Fruit fly (Drosophila melanogaster): ENCODE results near the gene del.

Gene del

dm6 chr2L:21148242-21148641 is at the start of gene del:
Gene del, minus strand, starts transcription at chr2L:21148546.
- no peak for TF ChIP-seq CG8478 (optimal IDR thresholded peaks at IDR 0.05)
- TF ChIP-seq EcR (GFP tag; optimal IDR thresholded peaks at IDR 0.05), result no peak

DNA sequence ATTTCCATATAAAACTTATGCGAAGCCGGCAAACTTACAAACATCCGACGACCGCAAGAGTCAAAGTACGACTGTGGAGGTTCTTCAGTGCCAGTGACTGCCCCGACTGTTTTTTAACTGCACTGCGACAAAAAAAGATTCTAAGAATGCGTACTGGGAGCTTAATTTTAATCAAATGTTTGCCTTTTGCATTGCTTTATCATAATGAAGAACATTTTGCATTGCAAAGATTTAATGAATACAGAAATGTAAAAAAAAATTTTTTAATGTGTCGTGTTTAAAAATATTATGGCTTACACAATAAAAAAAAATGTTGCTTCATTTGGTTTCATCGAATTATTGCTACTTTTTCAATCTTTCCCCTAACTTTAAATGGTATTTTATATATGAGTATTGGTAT is 48.8 kb upstream of the del start:
- TF ChIP-seq EcR (GFP tag; optimal IDR thresholded peaks at IDR 0.05) (no peak), Dll (optimal IDR thresholded peaks at IDR 0.05) (no peak), pan (optimal IDR thresholded peaks at IDR 0.05) (no peak), CG8478 (optimal IDR thresholded peaks at IDR 0.05) (no peak), usp (GFP tag; optimal IDR thresholded peaks at IDR 0.05) (no peak), psq (optimal IDR thresholded peaks at IDR 0.05) (no peak)

DNA sequence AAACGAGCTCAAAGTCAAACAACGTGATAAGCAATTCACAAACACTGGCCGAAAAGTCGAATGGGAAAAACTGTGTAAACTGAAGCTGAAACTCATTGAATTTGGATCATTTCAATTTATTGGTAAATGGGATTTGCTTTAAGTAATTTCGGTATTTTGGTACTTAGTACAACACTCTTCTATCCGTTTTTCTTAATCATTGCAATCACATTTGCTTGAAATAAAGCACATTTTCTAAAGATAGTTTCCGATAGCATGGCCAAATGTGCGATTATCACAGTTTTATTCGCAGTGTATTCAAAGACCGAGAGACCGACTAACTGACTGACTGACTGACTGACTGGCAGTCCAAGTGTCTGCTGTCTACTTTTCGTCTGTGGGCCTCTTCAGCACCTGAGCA is 48.2 kb upstream of the del start:
- TF ChIP-seq CG8478 (optimal IDR thresholded peaks at IDR 0.05) (no peak), pan (optimal IDR thresholded peaks at IDR 0.05) (no peak), usp (GFP tag; optimal IDR thresholded peaks at IDR 0.05) (no peak), Dll (optimal IDR thresholded peaks at IDR 0.05) (no peak)

DNA sequence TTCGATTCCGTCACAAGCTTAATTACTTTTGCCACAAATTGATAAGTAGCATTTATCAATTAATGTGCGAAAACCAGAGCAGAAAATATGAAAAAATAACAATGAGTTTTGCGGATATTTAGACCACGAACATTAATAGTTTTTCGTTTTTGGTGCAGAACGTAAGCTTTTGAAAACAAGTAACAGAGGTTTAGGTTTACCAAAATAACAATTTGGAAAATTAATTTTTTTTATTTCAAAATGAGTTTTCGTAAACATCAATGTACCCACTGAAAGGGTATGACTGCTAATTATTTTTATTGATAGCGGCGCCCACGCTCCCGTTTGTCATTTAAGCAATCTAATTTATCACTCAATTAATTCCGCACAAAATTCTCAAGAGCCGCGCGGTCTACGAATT is 47.0 kb upstream of the del start:
- TF ChIP-seq usp (GFP tag; optimal IDR thresholded peaks at IDR 0.05) (no peak), CG8478 (optimal IDR thresholded peaks at IDR 0.05) (no peak), Dll (optimal IDR thresholded peaks at IDR 0.05) (no peak), EcR (GFP tag; optimal IDR thresholded peaks at IDR 0.05) (no peak), psq (optimal IDR thresholded peaks at IDR 0.05) (no peak), pan (optimal IDR thresholded peaks at IDR 0.05) (no peak)

DNA sequence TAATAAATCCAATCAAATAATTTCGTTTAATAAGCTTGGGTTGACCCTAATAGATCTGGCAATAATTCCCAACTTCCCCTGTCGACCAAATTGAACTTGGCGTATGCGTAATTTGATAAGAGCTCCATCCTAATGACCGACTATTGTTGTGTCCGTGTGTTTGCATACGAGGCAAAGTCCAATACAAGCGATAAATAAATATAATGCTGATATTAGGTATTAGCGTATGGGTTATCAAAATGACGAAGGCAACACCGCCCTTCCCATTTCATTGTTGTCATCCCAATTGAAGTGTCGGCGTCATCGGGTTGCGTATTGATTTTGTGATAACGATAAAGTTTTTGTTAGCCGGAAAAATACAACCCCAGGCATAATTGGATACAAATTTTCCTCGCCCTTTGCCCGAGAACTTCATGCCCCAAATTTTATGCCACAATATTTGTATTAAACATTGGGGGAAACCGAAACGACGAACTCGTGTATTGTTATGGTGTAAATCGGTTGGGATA is 41.0 kb upstream of the del start:
- TF ChIP-seq Dll (optimal IDR thresholded peaks at IDR 0.05) (no peak), CG8478 (optimal IDR thresholded peaks at IDR 0.05) (no peak), psq (optimal IDR thresholded peaks at IDR 0.05) (no peak), EcR (GFP tag; optimal IDR thresholded peaks at IDR 0.05) (no peak), usp (GFP tag; optimal IDR thresholded peaks at IDR 0.05) (no peak), pan (optimal IDR thresholded peaks at IDR 0.05) (no peak)

dm6 chr2L:21187753-21188152 is 39.4 kb upstream of the del start:
- TF ChIP-seq psq (optimal IDR thresholded peaks at IDR 0.05), result no peak
- no peak for TF ChIP-seq CG8478 (optimal IDR thresholded peaks at IDR 0.05)
- TF ChIP-seq EcR (GFP tag; optimal IDR thresholded peaks at IDR 0.05), result no peak
- TF ChIP-seq usp (GFP tag; optimal IDR thresholded peaks at IDR 0.05), result no peak
- no peak for TF ChIP-seq Dll (optimal IDR thresholded peaks at IDR 0.05)
- no peak for TF ChIP-seq pan (optimal IDR thresholded peaks at IDR 0.05)

DNA sequence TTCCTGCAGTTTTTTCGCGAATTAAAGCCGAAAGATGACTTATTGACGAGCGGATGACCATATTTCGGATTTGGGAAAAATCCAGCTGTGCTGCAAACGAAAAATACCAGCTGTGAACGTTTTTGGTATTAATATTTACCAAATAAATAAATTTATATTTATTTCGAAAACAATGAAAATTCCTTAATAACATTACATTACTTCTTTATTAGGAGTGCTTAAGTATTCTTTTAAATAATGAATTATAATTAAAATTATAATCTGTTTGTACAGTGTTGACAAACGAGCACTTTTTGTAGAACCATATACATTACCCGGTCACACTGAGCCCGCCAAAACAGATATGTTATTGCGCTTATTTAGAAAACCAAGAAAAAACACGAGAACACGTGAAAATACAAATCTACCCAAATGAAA is 31.3 kb upstream of the del start, which contains the start of the genes bur and Mcm10:
bur (minus strand) TSS at position 69 of the 417 bp plus-strand sequence.
Mcm10 (plus strand) TSS at position 319 of the 417 bp plus-strand sequence.
- no peak for TF ChIP-seq Dll (optimal IDR thresholded peaks at IDR 0.05)
- TF ChIP-seq pan (optimal IDR thresholded peaks at IDR 0.05), result no peak
- no peak for TF ChIP-seq usp (GFP tag; optimal IDR thresholded peaks at IDR 0.05)
- TF ChIP-seq psq (optimal IDR thresholded peaks at IDR 0.05), result no peak
- TF ChIP-seq CG8478 (optimal IDR thresholded peaks at IDR 0.05), result no peak
- no peak for TF ChIP-seq EcR (GFP tag; optimal IDR thresholded peaks at IDR 0.05)

- TF ChIP-seq CG8478 (optimal IDR thresholded peaks at IDR 0.05), result no peak
- TF ChIP-seq psq (optimal IDR thresholded peaks at IDR 0.05), result no peak
- TF ChIP-seq EcR (GFP tag; optimal IDR thresholded peaks at IDR 0.05), result no peak
- TF ChIP-seq pan (optimal IDR thresholded peaks at IDR 0.05), result no peak
- no peak for TF ChIP-seq Dll (optimal IDR thresholded peaks at IDR 0.05)
- no peak for TF ChIP-seq usp (GFP tag; optimal IDR thresholded peaks at IDR 0.05)
Measured at dm6 chr2L:21179217-21179520, 30.8 kb upstream of the del start.

DNA sequence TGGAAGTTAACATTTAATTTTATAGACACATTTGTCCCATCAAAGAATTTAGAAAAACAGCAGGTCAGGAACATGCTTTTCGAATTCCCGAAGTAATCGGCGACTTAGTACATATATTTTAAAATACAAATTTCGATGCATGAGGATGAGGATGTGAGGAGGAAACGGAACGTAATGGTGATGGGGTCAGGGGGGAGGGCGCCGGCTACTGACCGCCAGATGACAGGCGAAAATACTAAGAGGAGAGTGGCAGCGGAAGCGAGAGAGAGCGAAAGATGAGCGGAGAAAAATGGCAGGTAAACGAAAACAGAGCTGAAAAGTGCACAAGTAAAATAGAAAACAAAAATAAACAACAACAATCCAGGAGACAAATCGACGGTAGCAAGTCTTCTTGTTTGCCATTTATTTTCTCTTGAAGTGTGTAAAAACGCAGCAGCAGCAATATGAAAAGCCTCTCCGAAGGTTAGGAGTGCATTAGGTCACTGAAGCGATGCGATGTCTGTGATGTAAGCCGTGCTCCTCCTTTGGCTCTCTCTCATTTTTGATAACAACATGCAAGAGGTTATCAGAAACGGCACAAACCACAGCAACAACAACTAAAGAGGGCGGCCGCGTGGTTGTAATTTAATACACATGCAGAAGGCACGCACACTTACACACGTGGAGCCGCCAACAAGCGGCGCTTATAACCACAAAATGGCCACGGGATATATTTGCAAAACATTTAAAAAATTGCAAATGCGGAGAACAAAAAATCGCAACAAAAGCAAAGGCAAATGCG is 30.3 kb upstream of the del start:
- no peak for TF ChIP-seq Dll (optimal IDR thresholded peaks at IDR 0.05)
- no peak for TF ChIP-seq pan (optimal IDR thresholded peaks at IDR 0.05)
- no peak for TF ChIP-seq usp (GFP tag; optimal IDR thresholded peaks at IDR 0.05)
- no peak for TF ChIP-seq CG8478 (optimal IDR thresholded peaks at IDR 0.05)
- TF ChIP-seq psq (optimal IDR thresholded peaks at IDR 0.05), result no peak
- TF ChIP-seq EcR (GFP tag; optimal IDR thresholded peaks at IDR 0.05), result no peak

dm6 chr2L:21172922-21173321 is 24.6 kb upstream of the del start, which contains the start of gene CG31627:
Gene CG31627, plus strand, starts transcription at chr2L:21173222.
- TF ChIP-seq EcR (GFP tag; optimal IDR thresholded peaks at IDR 0.05) (no peak), psq (optimal IDR thresholded peaks at IDR 0.05) (no peak), CG8478 (optimal IDR thresholded peaks at IDR 0.05) (no peak), pan (optimal IDR thresholded peaks at IDR 0.05) (no peak), usp (GFP tag; optimal IDR thresholded peaks at IDR 0.05) (no peak), Dll (optimal IDR thresholded peaks at IDR 0.05) (no peak)

DNA sequence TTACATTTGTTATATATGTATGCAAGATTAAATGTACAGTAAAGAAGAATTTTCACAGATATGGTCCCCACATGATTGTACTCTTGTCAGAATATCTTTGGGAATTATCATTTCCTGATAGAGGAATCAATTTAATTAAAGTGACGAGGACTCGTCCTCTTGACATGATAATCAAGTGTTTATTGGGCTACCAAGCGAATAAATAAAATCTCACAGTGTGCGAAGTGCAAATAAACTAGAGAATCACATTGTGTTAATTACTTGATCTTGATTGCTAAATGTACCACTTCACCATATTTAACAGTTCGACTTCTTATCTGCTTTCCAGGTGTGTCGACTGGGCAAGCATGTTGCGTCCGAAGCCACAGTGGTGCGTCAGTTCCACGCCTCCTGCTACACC is 21.5 kb upstream of the del start:
- no peak for TF ChIP-seq pan (optimal IDR thresholded peaks at IDR 0.05)
- TF ChIP-seq Dll (optimal IDR thresholded peaks at IDR 0.05), result no peak
- TF ChIP-seq CG8478 (optimal IDR thresholded peaks at IDR 0.05), result no peak
- TF ChIP-seq EcR (GFP tag; optimal IDR thresholded peaks at IDR 0.05), result no peak
- TF ChIP-seq psq (optimal IDR thresholded peaks at IDR 0.05), result no peak
- no peak for TF ChIP-seq usp (GFP tag; optimal IDR thresholded peaks at IDR 0.05)

DNA sequence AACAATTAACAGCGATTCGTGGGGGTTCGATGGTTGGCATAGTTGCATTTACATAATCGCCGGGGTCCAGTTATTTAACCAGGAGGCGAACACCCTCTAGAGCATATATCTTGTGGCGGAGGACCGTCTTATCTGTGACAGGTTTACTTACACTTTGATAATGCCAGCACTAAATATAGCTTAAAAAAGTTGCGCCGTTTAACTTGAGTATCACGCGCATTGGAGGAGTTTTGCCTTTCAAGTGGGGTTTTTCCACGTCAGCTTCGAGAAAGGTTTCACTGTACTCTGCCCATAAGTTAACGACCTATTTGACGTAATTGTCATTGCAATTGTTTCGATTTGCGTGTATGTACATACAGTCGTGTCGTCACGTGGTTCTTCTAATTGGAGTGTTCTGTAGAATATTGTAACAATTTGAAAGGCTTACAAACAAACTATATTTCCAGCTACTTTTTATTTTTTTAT is 20.8 kb upstream of the del start:
- no peak for TF ChIP-seq Dll (optimal IDR thresholded peaks at IDR 0.05)
- no peak for TF ChIP-seq psq (optimal IDR thresholded peaks at IDR 0.05)
